Worm (Caenorhabditis elegans) whole organism, mixed stage, embryonic: ENCODE results near the gene F54E7.9.

Source experiments
- bed-3 ChIP-seq: fragments of 200-800 bp; sonication (Bioruptor generic); optimal IDR thresholded peaks from 3 replicates; lab custom pipeline; 2018; ENCODE audit warnings: mild to moderate bottlenecking, missing genetic modification characterization, moderate library complexity, missing compliant biosample characterization
- ceh-39 ChIP-seq: fragments of 150-350 bp; optimal IDR thresholded peaks from 2 replicates; lab custom pipeline; 2014; ENCODE audit warnings: missing biosample characterization, missing genetic modification characterization
- cnd-1 ChIP-seq: fragments of 200-800 bp; sonication (Bioruptor generic); optimal IDR thresholded peaks from 2 replicates; lab custom pipeline; 2018; ENCODE audit warnings: mild to moderate bottlenecking, missing genetic modification characterization, missing compliant biosample characterization
- lin-32 ChIP-seq: fragments of 200-800 bp; sonication (Bioruptor generic); optimal IDR thresholded peaks from 2 replicates; lab custom pipeline; 2018; ENCODE audit warnings: mild to moderate bottlenecking, missing genetic modification characterization, missing compliant biosample characterization
- nhr-12 ChIP-seq: fragments of 150-350 bp; optimal IDR thresholded peaks from 2 replicates; lab custom pipeline; 2014; ENCODE audit warnings: missing biosample characterization, missing genetic modification characterization
- nhr-237 ChIP-seq: fragments of 150-350 bp; optimal IDR thresholded peaks from 2 replicates; lab custom pipeline; 2014; ENCODE audit warnings: missing biosample characterization, missing genetic modification characterization
- nhr-28 ChIP-seq: fragments of 150-350 bp; optimal IDR thresholded peaks from 2 replicates; lab custom pipeline; 2014; ENCODE audit warnings: missing biosample characterization, missing genetic modification characterization
- nhr-76 ChIP-seq: sonication (generic microtip); optimal IDR thresholded peaks from 2 replicates; lab custom pipeline; 2017; ENCODE audit warnings: missing biosample characterization, missing genetic modification characterization
- pha-4 ChIP-seq: fragments of 150-350 bp; optimal IDR thresholded peaks from 2 replicates; lab custom pipeline; 2018; ENCODE audit warnings: missing biosample characterization, missing genetic modification reagents, missing genetic modification characterization
- snpc-4 ChIP-seq: fragments of 150-350 bp; optimal IDR thresholded peaks from 2 replicates; lab custom pipeline; 2014; ENCODE audit warnings: missing biosample characterization, missing genetic modification characterization
- sptf-1 ChIP-seq: sonication (generic microtip); optimal IDR thresholded peaks from 2 replicates; lab custom pipeline; 2017; ENCODE audit warnings: mild to moderate bottlenecking, missing genetic modification characterization, moderate library complexity, missing compliant biosample characterization

DNA sequence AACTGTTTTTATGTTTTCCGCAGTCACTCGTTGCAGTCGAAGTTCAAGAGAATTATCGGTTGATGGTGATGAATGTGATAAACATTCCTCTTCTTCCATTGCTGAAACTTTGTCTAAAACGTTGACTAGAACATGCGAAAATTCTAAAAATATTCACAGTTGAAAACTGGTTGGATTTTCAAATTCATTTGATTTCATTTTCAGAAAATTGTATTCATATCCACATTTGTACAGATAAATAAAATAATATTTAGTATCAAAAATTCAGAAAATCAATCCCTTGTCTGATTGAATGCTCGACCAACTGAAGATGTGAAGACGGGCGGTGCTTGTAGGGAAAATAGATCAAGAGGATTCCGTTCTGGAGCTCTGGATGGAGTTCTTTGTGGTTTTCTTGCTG, at the start of gene F54E7.9:
- TF ChIP-seq snpc-4 (tag; lab: Kevin White, UChicago), result no peak
- no peak for TF ChIP-seq nhr-28 (tag; lab: Kevin White, UChicago)
- TF ChIP-seq nhr-12, result no peak
- TF ChIP-seq nhr-237, result no peak
- no peak for TF ChIP-seq sptf-1 (tag; lab: Kevin White, UChicago)
- TF ChIP-seq cnd-1 (tag; lab: Kevin White, UChicago), result no peak
- no peak for TF ChIP-seq pha-4 (tag; lab: Kevin White, UChicago)
- TF ChIP-seq ceh-39 (tag; lab: Kevin White, UChicago), result no peak
- no peak for TF ChIP-seq bed-3 (GFP tag; lab: Kevin White, UChicago)
- TF ChIP-seq nhr-76 (tag; lab: Kevin White, UChicago), result no peak
- no peak for TF ChIP-seq lin-32
